Worm (Caenorhabditis elegans): ENCODE measurements around the gene Y39B6A.27.
A peak's percentile ranks its signal among the peaks of the same experiment; 100 is the strongest.

The Y39B6A.27 gene

DNA sequence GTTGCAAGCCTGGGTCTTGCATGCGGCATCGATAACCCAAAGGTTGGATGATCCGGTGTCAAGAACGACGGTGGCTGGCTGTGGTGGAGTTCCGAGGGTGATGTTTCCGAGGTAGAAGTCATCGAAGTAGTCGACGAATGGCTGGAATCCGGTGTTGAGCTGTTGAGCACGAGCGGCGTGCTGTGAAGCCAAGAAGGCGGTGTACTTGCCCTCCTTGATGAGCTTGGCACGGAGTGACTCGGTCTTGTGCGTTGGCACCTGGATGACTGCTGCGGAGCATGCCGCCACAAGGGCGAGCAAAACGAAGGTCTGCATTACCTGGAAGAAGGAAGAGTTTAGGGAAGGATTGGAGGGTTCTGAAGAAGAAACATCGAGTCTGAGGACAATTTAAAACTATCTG is 18.9 kb downstream of the Y39B6A.27 start, which contains the start of gene asp-1 (continued):
- peak; percentile 35; the same call in 1 of the 2 replicates for TF ChIP-seq Y53G8AR.9 (GFP tag; conservative IDR thresholded peaks at IDR 0.05)
- no peak for TF ChIP-seq dpl-1 (GFP tag; optimal IDR thresholded peaks at IDR 0.05)
- TF ChIP-seq nfyb-1 (GFP tag; IDR thresholded peaks at IDR 0.05), result no peak
- no peak for TF ChIP-seq F49E8.2 (tag; optimal IDR thresholded peaks at IDR 0.05; ENCODE audit: insufficient read depth)
- peak; percentile 32; the same call in 1 of the 2 replicates for TF ChIP-seq B0336.3 (GFP tag; IDR thresholded peaks at IDR 0.05)
- peak; percentile 36; the same call in 1 of the 2 replicates for TF ChIP-seq C06A6.2 (GFP tag; conservative IDR thresholded peaks at IDR 0.05)
- TF ChIP-seq ZK185.1 (tag; optimal IDR thresholded peaks at IDR 0.05; ENCODE audit: poor library complexity, severe bottlenecking), result no peak
- no peak for TF ChIP-seq F55B11.4 (tag; optimal IDR thresholded peaks at IDR 0.05; ENCODE audit: borderline replicate concordance, insufficient read depth)
- no peak for TF ChIP-seq dpff-1 (tag; optimal IDR thresholded peaks at IDR 0.05)
- TF ChIP-seq Y79H2A.3 (GFP tag; conservative IDR thresholded peaks at IDR 0.05), result no peak
- no peak for TF ChIP-seq ceh-100 (GFP tag; IDR thresholded peaks at IDR 0.05)
- TF ChIP-seq atf-7 (tag; optimal IDR thresholded peaks at IDR 0.05), result peak; percentile 53
- TF ChIP-seq let-526 (GFP tag; IDR thresholded peaks at IDR 0.05), result no peak
- no peak for TF ChIP-seq ama-1 (optimal IDR thresholded peaks at IDR 0.05)
- TF ChIP-seq ama-1 (GFP tag; optimal IDR thresholded peaks at IDR 0.05), result no peak
- no peak for TF ChIP-seq mel-28 (tag; optimal IDR thresholded peaks at IDR 0.05; ENCODE audit: borderline replicate concordance)
- no peak for TF ChIP-seq aptf-2 (GFP tag; conservative IDR thresholded peaks at IDR 0.05)
- no peak for TF ChIP-seq nhr-80 (tag; optimal IDR thresholded peaks at IDR 0.05)
- no peak for TF ChIP-seq rpc-1 (optimal IDR thresholded peaks at IDR 0.05)
- no peak for TF ChIP-seq rpc-1 (tag; optimal IDR thresholded peaks at IDR 0.05)
- TF ChIP-seq hlh-26 (GFP tag; conservative IDR thresholded peaks at IDR 0.05), result no peak
- TF ChIP-seq nfya-2 (GFP tag; IDR thresholded peaks at IDR 0.05), result no peak
- no peak for TF ChIP-seq nhr-120 (GFP tag; IDR thresholded peaks at IDR 0.05)
- TF ChIP-seq lsl-1 (GFP tag; optimal IDR thresholded peaks at IDR 0.05), result no peak
- no peak for TF ChIP-seq egl-18 (GFP tag; IDR thresholded peaks at IDR 0.05)
- no peak for TF ChIP-seq F57C9.4 (tag; optimal IDR thresholded peaks at IDR 0.05)
- TF ChIP-seq akir-1 (GFP tag; optimal IDR thresholded peaks at IDR 0.05), result no peak
- TF ChIP-seq die-1 (tag; optimal IDR thresholded peaks at IDR 0.05), result no peak
- TF ChIP-seq egl-44 (GFP tag; IDR thresholded peaks at IDR 0.05), result no peak
- no peak for TF ChIP-seq nhr-179 (tag; optimal IDR thresholded peaks at IDR 0.05)
- no peak for TF ChIP-seq F23B12.7 (tag; optimal IDR thresholded peaks at IDR 0.05; ENCODE audit: insufficient read depth)
- TF ChIP-seq ztf-25 (GFP tag; IDR thresholded peaks at IDR 0.05), result no peak
- no peak for TF ChIP-seq F33H1.4 (GFP tag; IDR thresholded peaks at IDR 0.05)
- TF ChIP-seq attf-5 (GFP tag; optimal IDR thresholded peaks at IDR 0.05), result no peak
- no peak for TF ChIP-seq efl-1 (GFP tag; optimal IDR thresholded peaks at IDR 0.05)
- TF ChIP-seq hrde-1 (tag; optimal IDR thresholded peaks at IDR 0.05; ENCODE audit: borderline replicate concordance), result no peak
- TF ChIP-seq Y67H2A.10 (GFP tag; conservative IDR thresholded peaks at IDR 0.05), result no peak
- TF ChIP-seq egrh-3 (GFP tag; IDR thresholded peaks at IDR 0.05), result peak; percentile 54; the same call in 1 of the 2 replicates

DNA sequence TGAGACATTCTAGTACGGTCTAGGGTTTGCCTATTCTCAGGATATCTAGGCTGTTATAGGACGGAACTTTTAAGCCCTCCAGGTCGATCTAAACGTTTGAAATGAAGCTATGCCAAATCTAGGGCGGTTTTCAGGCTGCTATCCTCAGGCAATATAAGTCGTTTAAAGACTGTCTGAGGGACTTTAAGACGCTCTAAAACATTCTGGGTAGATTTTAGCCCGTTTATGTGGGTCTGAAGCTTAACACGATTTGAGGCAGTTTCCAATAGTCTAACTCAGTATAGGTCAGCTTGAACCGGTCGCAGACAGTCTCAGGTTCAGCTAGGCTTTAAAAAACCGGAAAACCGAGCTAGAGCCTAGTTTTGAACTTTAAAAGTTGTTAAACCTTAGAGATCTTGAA is 19.3 kb downstream of the Y39B6A.27 start:
- TF ChIP-seq sdz-38 (tag; optimal IDR thresholded peaks at IDR 0.05) (no peak), Y79H2A.3 (GFP tag; conservative IDR thresholded peaks at IDR 0.05) (no peak), gei-17 (GFP tag; optimal IDR thresholded peaks at IDR 0.05) (no peak), zim-3 (tag; optimal IDR thresholded peaks at IDR 0.05) (no peak), him-1 (tag; optimal IDR thresholded peaks at IDR 0.05) (no peak), bed-2 (GFP tag; IDR thresholded peaks at IDR 0.05) (no peak), unc-130 (GFP tag; optimal IDR thresholded peaks at IDR 0.05) (no peak), K12H6.12 (tag; optimal IDR thresholded peaks at IDR 0.05) (no peak), nhr-27 (tag; optimal IDR thresholded peaks at IDR 0.05) (no peak), ztf-22 (GFP tag; optimal IDR thresholded peaks at IDR 0.05) (no peak), hlh-12 (tag; optimal IDR thresholded peaks at IDR 0.05) (no peak), snpc-3.4 (tag; optimal IDR thresholded peaks at IDR 0.05) (no peak), F33H1.4 (GFP tag; IDR thresholded peaks at IDR 0.05) (no peak), unc-62 (GFP tag; optimal IDR thresholded peaks at IDR 0.05) (no peak), F22D6.2 (tag; optimal IDR thresholded peaks at IDR 0.05) (no peak), aptf-3 (GFP tag; IDR thresholded peaks at IDR 0.05) (no peak)

All from whole organism, young adult.